Worm (Caenorhabditis elegans) whole organism, early embryonic: ENCODE results near the gene hst-1.

Experiments used
- ama-1 ChIP-seq: fragments of 150-350 bp; optimal IDR thresholded peaks from 2 replicates; lab custom pipeline; 2014
- ceh-13 ChIP-seq: fragments of 200-800 bp; sonication (Bioruptor generic); optimal IDR thresholded peaks from 2 replicates; lab custom pipeline; 2018; ENCODE audit warnings: mild to moderate bottlenecking, missing genetic modification characterization, missing compliant biosample characterization
- ets-7 ChIP-seq: sonication (generic microtip); optimal IDR thresholded peaks from 2 replicates; lab custom pipeline; 2016; ENCODE audit warnings: missing genotype, missing genetic modification characterization, missing compliant biosample characterization
- flt-1 ChIP-seq: fragments of 200-800 bp; sonication (Bioruptor generic); IDR thresholded peaks from 2 replicates; pipeline ENCODE4 v1.3.6; 2022; ENCODE audit warnings: missing genetic modification characterization, missing compliant biosample characterization
- hnd-1 ChIP-seq: sonication (generic microtip); optimal IDR thresholded peaks from 2 replicates; lab custom pipeline; 2016; ENCODE audit warnings: missing genetic modification characterization, missing compliant biosample characterization
- tbx-11 ChIP-seq: fragments of 200-800 bp; sonication (Bioruptor generic); IDR thresholded peaks from 2 replicates; pipeline ENCODE4 v1.3.6; 2022; ENCODE audit warnings: missing genetic modification characterization, missing compliant biosample characterization

- TF ChIP-seq flt-1 (GFP tag; lab: Robert Waterston, UW) (no peak), ama-1 (lab: Kevin White, UChicago) (no peak), ets-7 (no peak), ceh-13 (no peak), hnd-1 (tag; lab: Kevin White, UChicago) (no peak), tbx-11 (no peak)
Measured at ce11 chrIV:8654115-8654628, 37.1 kb downstream of the hst-1 start, which contains the start of gene C49C8.1.
